Worm (Caenorhabditis elegans): ENCODE results near the gene C18A3.10.
A peak's percentile ranks its signal among the peaks of the same experiment; 100 is the strongest.

Gene C18A3.10

ce11 chrII:5688959-5689358 is 26.7 kb downstream of the C18A3.10 start, which contains the start of gene C25H3.11 (continued):
- TF ChIP-seq nhr-19 (GFP tag; conservative IDR thresholded peaks at IDR 0.05) (no peak), nhr-84 (tag; optimal IDR thresholded peaks at IDR 0.05) (no peak), ceh-82 (tag; optimal IDR thresholded peaks at IDR 0.05) (no peak), unc-62 (GFP tag; optimal IDR thresholded peaks at IDR 0.05) (no peak), xbp-1 (tag; optimal IDR thresholded peaks at IDR 0.05) (no peak), elt-2 (tag; optimal IDR thresholded peaks at IDR 0.05) (peak; percentile 34), snu-23 (GFP tag; optimal IDR thresholded peaks at IDR 0.05) (peak; percentile 53), C16A3.4 (tag; optimal IDR thresholded peaks at IDR 0.05) (peak; percentile 24), irx-1 (tag; optimal IDR thresholded peaks at IDR 0.05) (no peak), dpl-1 (GFP tag; optimal IDR thresholded peaks at IDR 0.05) (peak in 2 of 3 experiments; percentile 9 to 27), blmp-1 (tag; optimal IDR thresholded peaks at IDR 0.05) (no peak), tlp-1 (tag; optimal IDR thresholded peaks at IDR 0.05) (no peak), mab-9 (GFP tag; IDR thresholded peaks at IDR 0.05) (no peak), dsc-1 (tag; optimal IDR thresholded peaks at IDR 0.05) (peak; percentile 9), pax-3 (tag; optimal IDR thresholded peaks at IDR 0.05) (no peak), pqm-1 (tag; optimal IDR thresholded peaks at IDR 0.05) (no peak), nhr-12 (tag; optimal IDR thresholded peaks at IDR 0.05) (no peak), nhr-77 (tag; optimal IDR thresholded peaks at IDR 0.05) (no peak), aly-2 (tag; optimal IDR thresholded peaks at IDR 0.05) (no peak), grh-1 (GFP tag; IDR thresholded peaks at IDR 0.05) (no peak), swsn-7 (tag; optimal IDR thresholded peaks at IDR 0.05) (peak; percentile 3), ceh-63 (GFP tag; optimal IDR thresholded peaks at IDR 0.05) (no peak), efl-1 (optimal IDR thresholded peaks at IDR 0.05) (peak in 1 of 2 experiments; percentile 3), efl-1 (GFP tag; optimal IDR thresholded peaks at IDR 0.05 in 1 of 2) (peak in 1 of 2 experiments; percentile 4), unc-30 (tag; optimal IDR thresholded peaks at IDR 0.05) (no peak), snpc-4 (tag; optimal IDR thresholded peaks at IDR 0.05) (no peak), jun-1 (tag; optimal IDR thresholded peaks at IDR 0.05) (no peak), hlh-17 (GFP tag; optimal IDR thresholded peaks at IDR 0.05; ENCODE audit: borderline replicate concordance) (no peak), nhr-71 (tag; optimal IDR thresholded peaks at IDR 0.05) (peak; percentile 40), nhr-11 (tag; optimal IDR thresholded peaks at IDR 0.05) (no peak), nhr-20 (tag; optimal IDR thresholded peaks at IDR 0.05) (peak; percentile 31), ceh-88 (GFP tag; IDR thresholded peaks at IDR 0.05) (no peak), nhr-28 (tag; optimal IDR thresholded peaks at IDR 0.05) (no peak), lsy-2 (tag; optimal IDR thresholded peaks at IDR 0.05) (peak; percentile 11 to 14), ztf-11 (tag; optimal IDR thresholded peaks at IDR 0.05) (no peak), mep-1 (tag; optimal IDR thresholded peaks at IDR 0.05) (peak; percentile 31), ets-5 (GFP tag; IDR thresholded peaks at IDR 0.05) (no peak), lin-15B (tag; optimal IDR thresholded peaks at IDR 0.05) (peak; percentile 15), fos-1 (tag; optimal IDR thresholded peaks at IDR 0.05) (no peak), alr-1 (tag; optimal IDR thresholded peaks at IDR 0.05; ENCODE audit: borderline replicate concordance) (no peak), nhr-47 (tag; optimal IDR thresholded peaks at IDR 0.05) (no peak), lin-14 (GFP tag; optimal IDR thresholded peaks at IDR 0.05) (peak; percentile 56), isw-1 (GFP tag; IDR thresholded peaks at IDR 0.05) (no peak), mdl-1 (tag; optimal IDR thresholded peaks at IDR 0.05) (peak in 1 of 2 experiments; percentile 32), elt-3 (tag; optimal IDR thresholded peaks at IDR 0.05) (no peak), fkh-10 (GFP tag; optimal IDR thresholded peaks at IDR 0.05) (no peak), unc-130 (tag; optimal IDR thresholded peaks at IDR 0.05) (peak; percentile 6), fkh-4 (tag; optimal IDR thresholded peaks at IDR 0.05; ENCODE audit: borderline replicate concordance) (no peak), egl-27 (tag; optimal IDR thresholded peaks at IDR 0.05) (no peak), C04F5.9 (tag; optimal IDR thresholded peaks at IDR 0.05) (no peak), nhr-85 (tag) (peak; percentile 70), fkh-8 (tag; optimal IDR thresholded peaks at IDR 0.05) (no peak), nhr-76 (tag; optimal IDR thresholded peaks at IDR 0.05) (no peak), ceh-90 (tag; optimal IDR thresholded peaks at IDR 0.05) (no peak)

Measured in whole organism, L1 larva.